Worm (Caenorhabditis elegans) whole organism, L1 larva: Measurements from ENCODE around the gene F48E3.2.
A peak's percentile ranks its signal among the peaks of the same experiment; 100 is the strongest.

Experiments
- C16A3.4 ChIP-seq: fragments of 150-350 bp; optimal IDR thresholded peaks from 2 replicates; lab custom pipeline; 2014; ENCODE audit warnings: missing biosample characterization, missing genetic modification characterization
- aly-2 ChIP-seq: fragments of 150-350 bp; optimal IDR thresholded peaks from 2 replicates; lab custom pipeline; 2014; ENCODE audit warnings: missing biosample characterization, missing genetic modification characterization
- blmp-1 ChIP-seq: fragments of 150-350 bp; optimal IDR thresholded peaks from 2 replicates; lab custom pipeline; 2014; ENCODE audit warnings: missing biosample characterization, missing genetic modification characterization
- ceh-63 ChIP-seq: fragments of 200-800 bp; sonication (Bioruptor generic); optimal IDR thresholded peaks from 2 replicates; lab custom pipeline; 2018; ENCODE audit warnings: mild to moderate bottlenecking, missing genetic modification characterization, missing compliant biosample characterization
- dpl-1 ChIP-seq, 3 experiments: fragments of 150-350 bp in 2 of 3; sonication (generic microtip) in 1 of 3; optimal IDR thresholded peaks; 2 replicates each; lab custom pipeline; 2014 to 2017; ENCODE audit warnings: missing biosample characterization in 3 of 3, missing genetic modification characterization in 3 of 3, missing genetic modification reagents in 3 of 3
- efl-1 ChIP-seq, 4 experiments: fragments of 150-350 bp; optimal IDR thresholded peaks in 3 of 4; peaks in 1 of 4; 1 replicate in 1 of 4; 2 replicates in 3 of 4; lab custom pipeline; 2014; ENCODE audit warnings: missing biosample characterization in 2 of 4, missing genetic modification characterization in 2 of 4, missing genetic modification reagents in 2 of 4
- efl-3 ChIP-seq: fragments of 200-800 bp; sonication (Bioruptor generic); optimal IDR thresholded peaks from 2 replicates; lab custom pipeline; 2018; ENCODE audit warnings: mild to moderate bottlenecking, missing genetic modification characterization, missing compliant biosample characterization
- egl-27 ChIP-seq, 2 experiments: fragments of 150-350 bp in 1 of 2; sonication (generic microtip); optimal IDR thresholded peaks; 3 replicates each; lab custom pipeline; 2017 to 2018; ENCODE audit warnings: missing biosample characterization in 2 of 2, missing genetic modification characterization in 2 of 2, missing genetic modification reagents in 2 of 2
- elt-3 ChIP-seq, 6 experiments: fragments of 150-350 bp in 1 of 6; sonication (generic microtip); optimal IDR thresholded peaks; 2 replicates each; lab custom pipeline; 2017 to 2018; ENCODE audit warnings: missing biosample characterization in 6 of 6, missing genetic modification characterization in 6 of 6, inconsistent platforms in 1 of 6
- fkh-4 ChIP-seq: sonication (generic microtip); optimal IDR thresholded peaks from 2 replicates; lab custom pipeline; 2016; ENCODE audit warnings: missing compliant biosample characterization, missing genetic modification characterization, borderline replicate concordance
- hpl-2 ChIP-seq: fragments of 150-350 bp; optimal IDR thresholded peaks from 2 replicates; lab custom pipeline; 2014; ENCODE audit warnings: missing biosample characterization, missing genetic modification reagents, missing genetic modification characterization
- jun-1 ChIP-seq: fragments of 150-350 bp; optimal IDR thresholded peaks from 2 replicates; lab custom pipeline; 2014; ENCODE audit warnings: missing biosample characterization, missing genetic modification reagents, missing genetic modification characterization
- lin-14 ChIP-seq: fragments of 200-800 bp; sonication (Bioruptor generic); optimal IDR thresholded peaks from 2 replicates; lab custom pipeline; 2018; ENCODE audit warnings: mild to moderate bottlenecking, missing genetic modification characterization, moderate library complexity, missing compliant biosample characterization
- lin-15B ChIP-seq: fragments of 150-350 bp; sonication (generic microtip); optimal IDR thresholded peaks from 3 replicates; lab custom pipeline; 2014; ENCODE audit warnings: missing biosample characterization, missing genetic modification characterization
- mab-9 ChIP-seq: fragments of 200-800 bp; sonication (Bioruptor generic); IDR thresholded peaks from 2 replicates; pipeline ENCODE4 v1.3.6; 2022; ENCODE audit warnings: missing genetic modification reagents, missing genetic modification characterization, missing compliant biosample characterization
- mef-2 ChIP-seq: fragments of 150-350 bp; optimal IDR thresholded peaks from 2 replicates; lab custom pipeline; 2014; ENCODE audit warnings: missing biosample characterization, missing genetic modification characterization
- nhr-12 ChIP-seq: sonication (generic microtip); optimal IDR thresholded peaks from 2 replicates; lab custom pipeline; 2017; ENCODE audit warnings: missing biosample characterization, missing genetic modification characterization
- nhr-19 ChIP-seq: fragments of 200-800 bp; sonication (Bioruptor generic); conservative IDR thresholded peaks from 2 replicates; pipeline ENCODE4 v1.3.6; 2022; ENCODE audit warnings: missing genetic modification characterization, missing compliant biosample characterization
- nhr-237 ChIP-seq: fragments of 150-350 bp; optimal IDR thresholded peaks from 2 replicates; lab custom pipeline; 2014; ENCODE audit warnings: missing biosample characterization, missing genetic modification characterization
- nhr-28 ChIP-seq: fragments of 150-350 bp; optimal IDR thresholded peaks from 2 replicates; lab custom pipeline; 2014; ENCODE audit warnings: missing biosample characterization, missing genetic modification characterization
- nhr-77 ChIP-seq: fragments of 150-350 bp; optimal IDR thresholded peaks from 2 replicates; lab custom pipeline; 2014; ENCODE audit warnings: missing biosample characterization, missing genetic modification characterization
- nhr-84 ChIP-seq: sonication (generic microtip); optimal IDR thresholded peaks from 2 replicates; lab custom pipeline; 2017; ENCODE audit warnings: missing biosample characterization, missing genetic modification characterization
- nhr-85 ChIP-seq: sonication (generic microtip); peaks from one replicate; lab custom pipeline; 2016; ENCODE audit warnings: missing genetic modification characterization, inconsistent platforms, missing compliant biosample characterization
- nhr-90 ChIP-seq: sonication (generic microtip); optimal IDR thresholded peaks from 2 replicates; lab custom pipeline; 2016; ENCODE audit warnings: mild to moderate bottlenecking, missing genetic modification characterization, missing compliant biosample characterization; ENCODE audit not compliant: poor library complexity
- pax-3 ChIP-seq: fragments of 200-800 bp; sonication (Bioruptor generic); optimal IDR thresholded peaks from 2 replicates; lab custom pipeline; 2018; ENCODE audit warnings: mild to moderate bottlenecking, missing genetic modification characterization, moderate library complexity, missing compliant biosample characterization
- rnt-1 ChIP-seq: sonication (generic microtip); optimal IDR thresholded peaks from 2 replicates; lab custom pipeline; 2016; ENCODE audit warnings: mild to moderate bottlenecking, missing genetic modification characterization, moderate library complexity, missing compliant biosample characterization
- snpc-4 ChIP-seq: fragments of 150-350 bp; optimal IDR thresholded peaks from 2 replicates; lab custom pipeline; 2014; ENCODE audit warnings: missing biosample characterization, missing genetic modification characterization
- snu-23 ChIP-seq: sonication (generic microtip); optimal IDR thresholded peaks from 2 replicates; lab custom pipeline; 2016; ENCODE audit warnings: missing genetic modification characterization, missing compliant biosample characterization
- sox-4 ChIP-seq: sonication (generic microtip); optimal IDR thresholded peaks from 2 replicates; lab custom pipeline; 2016; ENCODE audit warnings: missing genetic modification characterization, missing compliant biosample characterization
- sptf-1 ChIP-seq: fragments of 150-350 bp; optimal IDR thresholded peaks from 2 replicates; lab custom pipeline; 2014; ENCODE audit warnings: missing biosample characterization, missing genetic modification characterization
- unc-130 ChIP-seq: fragments of 150-350 bp; optimal IDR thresholded peaks from 2 replicates; lab custom pipeline; 2017; ENCODE audit warnings: missing biosample characterization, missing genetic modification characterization, inconsistent platforms
- xbp-1 ChIP-seq: sonication (generic microtip); optimal IDR thresholded peaks from 2 replicates; lab custom pipeline; 2016; ENCODE audit warnings: missing genetic modification characterization, missing compliant biosample characterization

F48E3.2 gene

DNA sequence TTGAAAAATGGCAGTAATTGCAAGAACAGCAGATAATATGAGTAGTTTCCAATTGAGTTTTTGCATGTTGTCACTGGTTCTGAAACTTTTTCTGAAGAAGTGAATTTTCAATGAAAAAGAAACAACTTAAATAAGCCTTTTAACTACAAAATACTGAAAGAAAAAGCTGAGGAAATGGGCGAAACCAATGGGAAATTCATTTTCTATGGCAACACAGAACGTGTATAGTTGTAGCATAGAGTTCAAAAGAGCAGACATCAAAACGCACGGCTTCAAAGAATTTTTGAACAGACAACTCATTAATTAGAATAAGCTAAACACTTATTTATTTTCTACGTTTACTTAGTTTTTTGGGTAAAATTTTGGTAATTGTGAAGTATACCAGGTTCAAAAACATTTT is at the start of gene F48E3.2:
F48E3.2 (minus strand) TSS at position 101 of the 400 bp plus-strand sequence.
- no peak for TF ChIP-seq snu-23 (GFP tag; lab: Kevin White, UChicago)
- no peak for TF ChIP-seq efl-1 (optimal IDR thresholded peaks at IDR 0.05; lab: Kevin White, UChicago)
- peak in 1 of 2 experiments; percentile 27 for TF ChIP-seq efl-1 (GFP tag; optimal IDR thresholded peaks at IDR 0.05 in 1 of 2; lab: Kevin White, UChicago)
- TF ChIP-seq, all 84 proteins: peak for 1

DNA sequence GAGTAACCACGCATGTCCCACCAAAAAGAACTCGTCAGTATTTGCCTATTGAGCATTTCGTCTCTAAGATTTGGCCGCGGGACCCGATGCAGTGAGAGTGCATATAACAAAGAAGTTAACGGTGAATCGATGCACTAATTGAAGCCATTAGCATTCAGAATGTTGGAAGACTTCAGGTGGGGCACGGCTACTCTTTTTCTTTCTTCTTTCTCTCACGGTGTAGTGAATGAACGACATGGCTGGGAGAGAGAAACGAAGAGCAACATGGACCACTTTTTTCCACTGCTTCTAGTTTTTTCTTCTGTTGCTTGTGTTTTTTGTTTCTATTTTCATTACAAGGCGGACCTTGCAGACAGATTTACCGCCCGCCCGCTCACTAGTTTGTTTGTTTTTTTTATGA is 48.2 kb upstream of the F48E3.2 start:
- TF ChIP-seq mef-2 (tag; lab: Kevin White, UChicago) (no peak), lin-14 (GFP tag; lab: Kevin White, UChicago) (peak; percentile 7)

DNA sequence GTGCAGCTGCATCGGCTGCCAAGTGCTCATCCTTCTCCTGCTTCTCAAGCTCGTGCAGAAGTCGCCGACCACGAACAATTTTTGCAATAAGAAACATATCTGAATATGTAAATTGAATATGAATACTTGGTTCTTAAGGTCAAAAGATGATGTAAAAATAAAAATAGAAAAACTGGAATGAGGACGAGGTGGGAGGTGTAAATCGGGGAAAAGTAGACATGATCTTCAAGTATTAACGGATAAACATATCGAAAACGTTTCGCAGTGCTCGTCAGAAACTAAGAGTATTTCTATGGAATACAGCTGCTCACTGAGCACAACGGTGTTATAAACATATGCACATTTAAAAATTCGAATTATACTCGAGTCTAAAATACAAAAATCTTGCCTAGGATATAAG is 47.1 kb upstream of the F48E3.2 start, which contains the start of gene glb-16:
glb-16 (minus strand) TSS at position 101 of the 400 bp plus-strand sequence.
- TF ChIP-seq sptf-1 (tag; lab: Kevin White, UChicago) (no peak), egl-27 (tag; optimal IDR thresholded peaks at IDR 0.05; lab: Kevin White, UChicago) (no peak), fkh-4 (tag; lab: Kevin White, UChicago) (no peak), nhr-19 (GFP tag; lab: Robert Waterston, UW) (no peak), nhr-85 (no peak), lin-15B (tag; lab: Kevin White, UChicago) (no peak), nhr-84 (no peak), ceh-63 (no peak), xbp-1 (tag; lab: Kevin White, UChicago) (no peak), nhr-90 (tag; lab: Kevin White, UChicago) (no peak), aly-2 (tag; lab: Kevin White, UChicago) (no peak), C16A3.4 (no peak), efl-3 (GFP tag; lab: Kevin White, UChicago) (no peak), lin-14 (GFP tag; lab: Kevin White, UChicago) (no peak), sox-4 (no peak), efl-1 (optimal IDR thresholded peaks at IDR 0.05; lab: Kevin White, UChicago) (no peak), efl-1 (GFP tag; optimal IDR thresholded peaks at IDR 0.05 in 1 of 2; lab: Kevin White, UChicago) (no peak), unc-130 (tag; lab: Kevin White, UChicago) (no peak), snpc-4 (tag; lab: Kevin White, UChicago) (no peak)

DNA sequence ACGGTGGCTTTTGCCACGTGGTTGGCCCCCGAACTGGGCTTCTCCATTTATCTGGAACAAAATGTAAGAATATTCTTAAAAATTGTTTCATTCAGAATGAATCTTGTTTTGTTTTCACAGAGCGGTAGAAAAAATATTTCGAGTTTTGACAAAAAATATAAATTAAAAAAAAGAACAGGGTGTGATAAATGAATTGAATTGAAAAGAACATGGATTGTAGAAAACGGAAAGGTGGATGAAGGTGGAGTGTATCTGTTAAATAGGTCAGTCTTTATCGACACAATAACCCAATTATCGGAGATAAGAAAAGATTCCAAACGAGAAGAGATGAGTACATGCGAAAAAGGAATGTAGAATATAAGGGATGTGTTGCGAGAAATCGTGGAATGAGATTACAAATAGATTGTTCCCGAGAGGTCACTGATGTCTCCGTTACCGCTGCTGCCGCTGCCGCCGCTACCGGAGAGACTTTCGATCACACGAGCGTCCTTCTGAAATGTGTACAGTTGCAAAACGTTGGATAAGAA is 44.9 kb upstream of the F48E3.2 start, which contains the start of gene dpy-7:
dpy-7 (minus strand) TSS at position 51 of the 527 bp plus-strand sequence.
- TF ChIP-seq nhr-28 (tag; lab: Kevin White, UChicago) (no peak), dpl-1 (GFP tag; optimal IDR thresholded peaks at IDR 0.05; lab: Kevin White, UChicago) (no peak), nhr-77 (tag; lab: Kevin White, UChicago) (no peak), hpl-2 (GFP tag; lab: Kevin White, UChicago) (no peak), jun-1 (no peak), nhr-237 (tag; lab: Kevin White, UChicago) (no peak), ceh-63 (no peak), blmp-1 (tag; lab: Kevin White, UChicago) (peak; percentile 67), elt-3 (tag; optimal IDR thresholded peaks at IDR 0.05; lab: Kevin White, UChicago) (peak in 1 of 6 experiments; percentile 28)

DNA sequence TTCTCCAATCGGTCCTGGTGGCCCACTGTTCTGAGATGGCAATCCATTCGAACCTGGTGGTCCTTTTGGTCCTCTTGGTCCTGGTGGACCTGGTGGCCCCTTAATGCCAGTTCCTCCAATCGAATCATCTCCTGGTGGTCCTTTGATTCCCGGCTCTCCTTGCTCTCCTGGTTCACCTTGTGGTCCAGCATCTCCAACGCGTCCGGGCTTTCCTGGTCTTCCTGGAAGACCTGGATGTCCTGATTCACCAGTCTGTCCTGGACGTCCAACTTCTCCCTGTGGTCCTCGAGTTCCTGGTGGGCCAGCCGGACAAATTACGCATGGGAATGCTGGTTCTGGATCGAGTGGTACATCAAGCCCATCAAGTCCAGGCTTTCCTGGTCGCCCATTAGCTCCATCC is 43.9 kb upstream of the F48E3.2 start:
- TF ChIP-seq blmp-1 (tag; lab: Kevin White, UChicago) (no peak), efl-3 (GFP tag; lab: Kevin White, UChicago) (no peak), pax-3 (tag; lab: Kevin White, UChicago) (no peak), snu-23 (GFP tag; lab: Kevin White, UChicago) (no peak), rnt-1 (tag; lab: Kevin White, UChicago) (no peak), nhr-12 (no peak), nhr-85 (no peak), mab-9 (GFP tag; lab: Robert Waterston, UW) (no peak)
- TF ChIP-seq, all 84 proteins: peak for 0
